Fruit fly (Drosophila melanogaster) whole organism, embryonic: ENCODE results near the gene Agpat2.

Experiments used
- C15 ChIP-seq: fragments of 200-800 bp; sonication (Bioruptor generic); IDR thresholded peaks from 3 replicates; pipeline ENCODE4 v1.3.6; 2022; ENCODE audit warnings: missing biosample characterization, missing genetic modification characterization
- CG10366 ChIP-seq: fragments of 200-800 bp; sonication (Bioruptor generic); IDR thresholded peaks from 2 replicates; pipeline ENCODE4 v1.3.6; 2022; ENCODE audit warnings: missing biosample characterization, missing genetic modification characterization
- CG10979 ChIP-seq: fragments of 200-800 bp; sonication (Bioruptor generic); optimal IDR thresholded peaks from 2 replicates; lab custom pipeline; 2018; ENCODE audit warnings: missing biosample characterization, mild to moderate bottlenecking, missing genetic modification characterization, moderate library complexity
- CG13424 ChIP-seq: fragments of 200-800 bp; sonication (Bioruptor generic); optimal IDR thresholded peaks from 2 replicates; lab custom pipeline; 2019; ENCODE audit warnings: missing biosample characterization, mild to moderate bottlenecking, missing genetic modification characterization, moderate library complexity
- CG13775 ChIP-seq: fragments of 200-800 bp; sonication (Bioruptor generic); optimal IDR thresholded peaks from 3 replicates; lab custom pipeline; 2017; ENCODE audit warnings: missing biosample characterization, mild to moderate bottlenecking, missing genetic modification characterization
- CG15696 ChIP-seq: fragments of 200-800 bp; sonication (Bioruptor generic); optimal IDR thresholded peaks from 2 replicates; lab custom pipeline; 2019; ENCODE audit warnings: missing biosample characterization, mild to moderate bottlenecking, missing genetic modification characterization, moderate library complexity
- CG17359 ChIP-seq: fragments of 200-800 bp; sonication (Bioruptor generic); optimal IDR thresholded peaks from 3 replicates; lab custom pipeline; 2018; ENCODE audit warnings: missing biosample characterization, mild to moderate bottlenecking, missing genetic modification characterization, moderate library complexity
- CG1792 ChIP-seq: fragments of 200-800 bp; sonication (Bioruptor generic); optimal IDR thresholded peaks from 2 replicates; lab custom pipeline; 2016; ENCODE audit warnings: missing biosample characterization, missing genetic modification characterization
- CG2678 ChIP-seq: fragments of 200-800 bp; sonication (Bioruptor generic); optimal IDR thresholded peaks from 3 replicates; lab custom pipeline; 2019; ENCODE audit warnings: missing biosample characterization, mild to moderate bottlenecking, missing genetic modification characterization, moderate library complexity
- CG2875 ChIP-seq: fragments of 200-800 bp; sonication (Bioruptor generic); optimal IDR thresholded peaks from 2 replicates; lab custom pipeline; 2017; ENCODE audit warnings: missing biosample characterization, mild to moderate bottlenecking, missing genetic modification characterization, missing genetic modification reagents
- CG32767 ChIP-seq: fragments of 200-800 bp; sonication (Bioruptor generic); IDR thresholded peaks from 2 replicates; pipeline ENCODE4 v1.3.6; 2022; ENCODE audit warnings: missing biosample characterization, missing genetic modification characterization
- CG3726 ChIP-seq: fragments of 200-800 bp; sonication (Bioruptor generic); IDR thresholded peaks from 3 replicates; pipeline ENCODE4, ENCODE4 v1.3.6; 2022; ENCODE audit warnings: missing biosample characterization, missing genetic modification characterization
- CG43689 ChIP-seq: fragments of 200-800 bp; sonication (Bioruptor generic); IDR thresholded peaks from 2 replicates; pipeline ENCODE4 v1.3.6; 2022; ENCODE audit warnings: missing biosample characterization, missing genetic modification characterization
- CG4617 ChIP-seq: fragments of 200-800 bp; sonication (Bioruptor generic); optimal IDR thresholded peaks from 3 replicates; lab custom pipeline; 2016; ENCODE audit warnings: missing biosample characterization, missing genetic modification characterization, borderline replicate concordance
- CG6683 ChIP-seq: fragments of 200-800 bp; sonication (Bioruptor generic); optimal IDR thresholded peaks from 2 replicates; lab custom pipeline; 2017; ENCODE audit warnings: missing biosample characterization, mild to moderate bottlenecking, missing genetic modification characterization, missing genetic modification reagents
- CG9215 ChIP-seq: fragments of 200-800 bp; sonication (Bioruptor generic); IDR thresholded peaks from 2 replicates; pipeline ENCODE4 v1.3.6; 2022; ENCODE audit warnings: missing biosample characterization, missing genetic modification characterization
- CG9876 ChIP-seq: fragments of 200-800 bp; sonication (Bioruptor generic); optimal IDR thresholded peaks from 2 replicates; lab custom pipeline; 2016; ENCODE audit warnings: missing biosample characterization, missing genetic modification characterization
- Dbx ChIP-seq: fragments of 200-800 bp; sonication (Bioruptor generic); IDR thresholded peaks from 3 replicates; pipeline ENCODE4 v1.3.6; 2022; ENCODE audit warnings: missing biosample characterization, missing genetic modification characterization
- Ets97D ChIP-seq: fragments of 200-800 bp; sonication (Bioruptor generic); optimal IDR thresholded peaks from 3 replicates; lab custom pipeline; 2016; ENCODE audit warnings: missing biosample characterization, missing genetic modification characterization
- MESR4 ChIP-seq: fragments of 200-800 bp; sonication (Bioruptor generic); optimal IDR thresholded peaks from 2 replicates; lab custom pipeline; 2018; ENCODE audit warnings: missing biosample characterization, mild to moderate bottlenecking, missing genetic modification characterization, moderate library complexity
- Oaz ChIP-seq: fragments of 200-800 bp; sonication (Bioruptor generic); IDR thresholded peaks from 2 replicates; pipeline ENCODE4 v1.3.6; 2022; ENCODE audit warnings: missing biosample characterization, missing genetic modification characterization
- Sin3A ChIP-seq: fragments of >200 bp; optimal IDR thresholded peaks from 2 replicates; lab custom pipeline; 2018
- Tbp ChIP-seq: fragments of >200 bp; optimal IDR thresholded peaks from 2 replicates; lab custom pipeline; 2018; ENCODE audit warnings: missing biosample characterization, missing genetic modification characterization
- Xbp1 ChIP-seq: fragments of 200-800 bp; sonication (Bioruptor generic); optimal IDR thresholded peaks from 3 replicates; lab custom pipeline; 2016; ENCODE audit warnings: missing biosample characterization, mild to moderate bottlenecking, missing genetic modification characterization
- ap ChIP-seq: fragments of 200-800 bp; sonication (Bioruptor generic); IDR thresholded peaks from 2 replicates; pipeline ENCODE4 v1.3.6; 2022; ENCODE audit warnings: missing biosample characterization, missing genetic modification characterization
- ase ChIP-seq: fragments of 200-800 bp; sonication (Bioruptor generic); IDR thresholded peaks from 3 replicates; pipeline ENCODE4 v1.3.6; 2022; ENCODE audit warnings: missing biosample characterization, missing genetic modification characterization
- bcd ChIP-seq: fragments of 200-800 bp; sonication (Bioruptor generic); optimal IDR thresholded peaks from 2 replicates; lab custom pipeline; 2017; ENCODE audit warnings: missing biosample characterization, mild to moderate bottlenecking, missing genetic modification characterization
- bsh ChIP-seq, 2 experiments: fragments of 200-800 bp; sonication (Bioruptor generic); optimal IDR thresholded peaks; 2 replicates each; lab custom pipeline; 2017 to 2018; ENCODE audit warnings: mild to moderate bottlenecking in 2 of 2, missing biosample characterization in 2 of 2, missing genetic modification characterization in 2 of 2, moderate library complexity in 1 of 2
- btn ChIP-seq: fragments of 200-800 bp; sonication (Bioruptor generic); optimal IDR thresholded peaks from 2 replicates; lab custom pipeline; 2016; ENCODE audit warnings: missing biosample characterization, missing genetic modification characterization
- chif ChIP-seq, 2 experiments: fragments of 200-800 bp; sonication (Bioruptor generic); optimal IDR thresholded peaks; 3 replicates each; lab custom pipeline; 2016; ENCODE audit warnings: missing biosample characterization in 2 of 2, missing genetic modification characterization in 2 of 2
- dmrt11E ChIP-seq: fragments of 200-800 bp; sonication (Bioruptor generic); optimal IDR thresholded peaks from 3 replicates; lab custom pipeline; 2018; ENCODE audit warnings: missing biosample characterization, mild to moderate bottlenecking, missing genetic modification characterization, moderate library complexity
- ems ChIP-seq: fragments of 200-800 bp; sonication (Bioruptor generic); optimal IDR thresholded peaks from 3 replicates; lab custom pipeline; 2016; ENCODE audit warnings: missing biosample characterization, missing genetic modification characterization
- fd102C ChIP-seq: fragments of 200-800 bp; sonication (Bioruptor generic); optimal IDR thresholded peaks from 2 replicates; lab custom pipeline; 2018; ENCODE audit warnings: missing biosample characterization, mild to moderate bottlenecking, missing genetic modification characterization, moderate library complexity
- gce ChIP-seq: fragments of 200-800 bp; sonication (Bioruptor generic); IDR thresholded peaks from 3 replicates; pipeline ENCODE4 v1.3.6; 2022; ENCODE audit warnings: missing biosample characterization, missing genetic modification characterization
- gcm2 ChIP-seq: fragments of 200-800 bp; sonication (Bioruptor generic); optimal IDR thresholded peaks from 2 replicates; lab custom pipeline; 2016; ENCODE audit warnings: missing biosample characterization, missing genetic modification characterization
- gsb ChIP-seq: fragments of 200-800 bp; sonication (Bioruptor generic); IDR thresholded peaks from 2 replicates; pipeline ENCODE4 v1.3.6; 2022; ENCODE audit warnings: missing biosample characterization, missing genetic modification characterization
- inv ChIP-seq: fragments of 200-800 bp; sonication (Bioruptor generic); IDR thresholded peaks from 2 replicates; pipeline ENCODE4 v1.3.6; 2022; ENCODE audit warnings: missing biosample characterization, missing genetic modification characterization; ENCODE audit not compliant: partially characterized antibody
- lov ChIP-seq, 2 experiments: fragments of 200-800 bp in 1 of 2; fragments of >200 bp in 1 of 2; sonication (Bioruptor generic) in 1 of 2; IDR thresholded peaks in 1 of 2; optimal IDR thresholded peaks in 1 of 2; 2 replicates in 1 of 2; 3 replicates in 1 of 2; pipeline versions ENCODE4 v1.3.6 to Lab custom; 2017 to 2022; ENCODE audit warnings: missing biosample characterization in 1 of 2, missing genetic modification characterization in 1 of 2
- nau ChIP-seq: fragments of 200-800 bp; sonication (Bioruptor generic); optimal IDR thresholded peaks from 3 replicates; lab custom pipeline; 2017; ENCODE audit warnings: missing biosample characterization, mild to moderate bottlenecking, missing genetic modification characterization, missing genetic modification reagents
- odd ChIP-seq: fragments of 200-800 bp; sonication (Bioruptor generic); optimal IDR thresholded peaks from 2 replicates; lab custom pipeline; 2017; ENCODE audit warnings: missing biosample characterization, mild to moderate bottlenecking, missing genetic modification characterization
- phol ChIP-seq: fragments of 200-800 bp; sonication (Bioruptor generic); optimal IDR thresholded peaks from 3 replicates; lab custom pipeline; 2018; ENCODE audit warnings: missing biosample characterization, mild to moderate bottlenecking, missing genetic modification characterization, moderate library complexity
- scrt ChIP-seq: fragments of 200-800 bp; sonication (Bioruptor generic); optimal IDR thresholded peaks from 2 replicates; lab custom pipeline; 2018; ENCODE audit warnings: missing biosample characterization, mild to moderate bottlenecking, missing genetic modification characterization, moderate library complexity
- slou ChIP-seq: fragments of 200-800 bp; sonication (Bioruptor generic); optimal IDR thresholded peaks from 3 replicates; lab custom pipeline; 2016; ENCODE audit warnings: missing biosample characterization, missing genetic modification characterization
- so ChIP-seq: fragments of 200-800 bp; sonication (Bioruptor generic); IDR thresholded peaks from 3 replicates; pipeline ENCODE4 v1.3.6; 2022; ENCODE audit warnings: missing biosample characterization, missing genetic modification characterization
- tap ChIP-seq: fragments of 200-800 bp; optimal IDR thresholded peaks from 3 replicates; lab custom pipeline; 2019; ENCODE audit warnings: missing biosample characterization, mild to moderate bottlenecking, missing genetic modification characterization, moderate library complexity
- tgo ChIP-seq: fragments of 200-800 bp; sonication (Bioruptor generic); IDR thresholded peaks from 3 replicates; pipeline ENCODE4 v1.3.6; 2022; ENCODE audit warnings: missing biosample characterization, missing genetic modification characterization
- trem ChIP-seq: fragments of 200-800 bp; optimal IDR thresholded peaks from 3 replicates; lab custom pipeline; 2019; ENCODE audit warnings: missing biosample characterization, mild to moderate bottlenecking, missing genetic modification characterization, moderate library complexity
- z ChIP-seq: fragments of 200-800 bp; sonication (Bioruptor generic); IDR thresholded peaks from 3 replicates; pipeline ENCODE4 v1.3.6; 2022; ENCODE audit warnings: missing biosample characterization, missing genetic modification characterization

Agpat2 gene

DNA sequence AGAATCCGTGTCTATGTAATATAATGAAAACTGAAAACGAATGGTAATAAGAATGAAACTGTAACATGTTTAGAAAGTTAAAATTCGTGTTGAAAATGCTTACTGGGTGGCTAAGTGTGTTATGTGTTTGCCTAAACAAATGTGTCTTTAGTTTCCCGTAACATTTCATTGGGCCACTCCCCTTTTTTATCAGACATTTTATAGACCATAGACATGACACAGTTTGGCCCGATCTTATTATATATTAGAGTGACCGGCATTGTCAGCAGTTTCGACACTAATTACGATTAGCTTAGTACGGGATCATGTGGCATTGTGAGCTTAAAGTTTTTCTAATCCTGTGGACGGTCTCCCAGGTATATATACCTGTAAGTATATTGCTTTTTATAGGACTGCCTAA lies 13.3 kb upstream of the Agpat2 start, which contains the start of gene CheA29a:
TSS of gene CheA29a (plus strand) at position 301 of the 400 bp plus-strand sequence.
- no peak for TF ChIP-seq chif (GFP tag; optimal IDR thresholded peaks at IDR 0.05; lab: Kevin White, UChicago)

DNA sequence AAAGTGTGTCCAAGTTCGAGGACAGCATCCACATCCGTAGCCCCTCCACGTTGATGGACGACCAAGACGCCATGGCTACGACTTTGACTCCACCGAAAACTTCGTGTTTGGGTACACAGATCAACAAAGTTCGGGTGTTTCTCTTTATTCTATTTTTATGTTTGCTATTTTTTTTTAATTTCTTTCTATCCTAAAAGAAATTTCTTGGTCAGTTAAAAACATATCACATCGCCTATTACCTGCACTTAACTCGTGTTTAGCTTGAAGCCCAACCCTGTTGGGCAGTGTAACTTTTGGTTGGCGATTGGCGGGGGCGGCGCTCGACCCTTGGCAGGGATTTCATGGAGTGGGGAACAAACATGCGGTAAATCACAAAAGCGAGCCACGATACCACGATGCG lies 9.7 kb upstream of the Agpat2 start:
- TF ChIP-seq bsh (GFP tag; optimal IDR thresholded peaks at IDR 0.05; lab: Kevin White, UChicago) (peak; percentile 65 to 83), CG32767 (GFP tag; lab: Robert Waterston, UW) (peak; percentile 54; the same call in 1 of the 2 replicates), Xbp1 (peak; percentile 57), ems (peak; percentile 4), dmrt11E (tag; lab: Kevin White, UChicago) (peak; percentile 68), chif (GFP tag; optimal IDR thresholded peaks at IDR 0.05; lab: Kevin White, UChicago) (peak in 1 of 2 experiments; percentile 24), C15 (GFP tag; lab: Robert Waterston, UW) (no peak), Ets97D (GFP tag; lab: Kevin White, UChicago) (no peak), scrt (GFP tag; lab: Kevin White, UChicago) (peak; percentile 34), CG1792 (GFP tag; lab: Kevin White, UChicago) (peak; percentile 21), CG15696 (tag; lab: Kevin White, UChicago) (no peak), CG2875 (GFP tag; lab: Kevin White, UChicago) (peak; percentile 28), gce (GFP tag; lab: Robert Waterston, UW) (peak; percentile 61; the same call in 1 of the 3 replicates), CG4617 (GFP tag; lab: Kevin White, UChicago) (no peak), Tbp (GFP tag; lab: Kevin White, UChicago) (no peak), MESR4 (GFP tag; lab: Kevin White, UChicago) (no peak), btn (peak; percentile 29), gsb (no peak; the same call in 1 of the 2 replicates), tap (peak; percentile 15), CG13424 (peak; percentile 37), Sin3A (lab: Kevin White, UChicago) (no peak), CG6683 (no peak), Dbx (no peak), lov (optimal IDR thresholded peaks at IDR 0.05; lab: Kevin White, UChicago) (no peak), lov (GFP tag; IDR thresholded peaks at IDR 0.05; lab: Robert Waterston, UW) (peak; percentile 76; the same call in 2 of the 3 replicates), CG9215 (GFP tag; lab: Robert Waterston, UW) (peak; percentile 51; the same call in 1 of the 2 replicates), CG13775 (GFP tag; lab: Kevin White, UChicago) (peak; percentile 22), Oaz (GFP tag; lab: Robert Waterston, UW) (peak; percentile 42), CG2678 (peak; percentile 73), fd102C (no peak), gcm2 (GFP tag; lab: Kevin White, UChicago) (no peak), ase (GFP tag; lab: Robert Waterston, UW) (peak; percentile 57; the same call in 1 of the 3 replicates), CG3726 (GFP tag; lab: Robert Waterston, UW) (no peak), z (GFP tag; lab: Robert Waterston, UW) (no peak), bcd (GFP tag; lab: Kevin White, UChicago) (peak; percentile 36), CG10979 (tag; lab: Kevin White, UChicago) (peak; percentile 66), CG10366 (GFP tag; lab: Robert Waterston, UW) (peak; percentile 65), phol (tag; lab: Kevin White, UChicago) (peak; percentile 67), tgo (GFP tag; lab: Robert Waterston, UW) (peak; percentile 73), CG43689 (GFP tag; lab: Robert Waterston, UW) (no peak), CG9876 (GFP tag; lab: Kevin White, UChicago) (no peak), nau (GFP tag; lab: Kevin White, UChicago) (no peak), inv (GFP tag; lab: Robert Waterston, UW) (no peak), so (0 out of 3 replicates have a peak, but pooled peaks have one; percentile 40), odd (GFP tag; lab: Kevin White, UChicago) (no peak), ap (GFP tag; lab: Robert Waterston, UW) (peak; percentile 45; the same call in 1 of the 2 replicates), slou (GFP tag; lab: Kevin White, UChicago) (no peak), trem (peak; percentile 41), CG17359 (peak; percentile 66)
